Fruit fly (Drosophila melanogaster) whole organism, embryonic: ENCODE results near the gene EMC6.
A peak's percentile ranks its signal among the peaks of the same experiment; 100 is the strongest.

Source experiments
- Abd-B ChIP-seq: fragments of 200-800 bp; sonication (Bioruptor generic); optimal IDR thresholded peaks from 2 replicates; lab custom pipeline; 2018; ENCODE audit warnings: missing biosample characterization, mild to moderate bottlenecking, missing genetic modification characterization, moderate library complexity
- Atf-2 ChIP-seq: fragments of 200-800 bp; sonication (Bioruptor generic); optimal IDR thresholded peaks from 2 replicates; lab custom pipeline; 2016; ENCODE audit warnings: missing biosample characterization, missing genetic modification characterization
- BEAF-32 ChIP-seq: fragments of 200-800 bp; sonication (Bioruptor generic); optimal IDR thresholded peaks from 3 replicates; lab custom pipeline; 2017; ENCODE audit warnings: missing biosample characterization, missing genetic modification characterization, mild to moderate bottlenecking, moderate library complexity, missing genetic modification reagents
- Blimp-1 ChIP-seq: fragments of 200-800 bp; sonication (Bioruptor generic); optimal IDR thresholded peaks from 3 replicates; lab custom pipeline; 2018; ENCODE audit warnings: missing biosample characterization, missing genetic modification characterization, mild to moderate bottlenecking, moderate library complexity, missing genetic modification reagents
- CG10431 ChIP-seq: fragments of 200-800 bp; sonication (Bioruptor generic); optimal IDR thresholded peaks from 3 replicates; lab custom pipeline; 2018; ENCODE audit warnings: missing biosample characterization, mild to moderate bottlenecking, missing genetic modification characterization
- CG12104 ChIP-seq: fragments of 200-800 bp; sonication (Bioruptor generic); optimal IDR thresholded peaks from 3 replicates; lab custom pipeline; 2016; ENCODE audit warnings: missing biosample characterization, missing genetic modification characterization
- CG1233 ChIP-seq: fragments of 200-800 bp; sonication (Bioruptor generic); optimal IDR thresholded peaks from 4 replicates; lab custom pipeline; 2018; ENCODE audit warnings: missing biosample characterization, mild to moderate bottlenecking, missing genetic modification characterization
- CG16863 ChIP-seq: fragments of 200-800 bp; sonication (Bioruptor generic); optimal IDR thresholded peaks from 3 replicates; lab custom pipeline; 2016; ENCODE audit warnings: missing biosample characterization, missing genetic modification characterization
- CG33557 ChIP-seq: fragments of 200-800 bp; sonication (Bioruptor generic); optimal IDR thresholded peaks from 2 replicates; lab custom pipeline; 2019; ENCODE audit warnings: missing biosample characterization, mild to moderate bottlenecking, missing genetic modification characterization, moderate library complexity
- CG3847 ChIP-seq: fragments of 200-800 bp; sonication (Bioruptor generic); IDR thresholded peaks from 2 replicates; pipeline ENCODE4 v1.3.6; 2022; ENCODE audit warnings: missing biosample characterization, missing genetic modification characterization
- CG3995 ChIP-seq: fragments of 200-800 bp; sonication (Bioruptor generic); optimal IDR thresholded peaks from 3 replicates; lab custom pipeline; 2016; ENCODE audit warnings: missing biosample characterization, missing genetic modification characterization
- CG42726 ChIP-seq: fragments of 200-800 bp; sonication (Bioruptor generic); IDR thresholded peaks from 2 replicates; pipeline ENCODE4 v1.3.6; 2022; ENCODE audit warnings: missing biosample characterization, missing genetic modification characterization; ENCODE audit not compliant: partially characterized antibody
- CG6854 ChIP-seq: fragments of 200-800 bp; sonication (Bioruptor generic); optimal IDR thresholded peaks from 3 replicates; lab custom pipeline; 2017; ENCODE audit warnings: missing biosample characterization, mild to moderate bottlenecking, missing genetic modification characterization
- CkIIα-i1 ChIP-seq: fragments of 200-800 bp; sonication (Bioruptor generic); IDR thresholded peaks from 2 replicates; pipeline ENCODE4 v1.3.6; 2022; ENCODE audit warnings: missing biosample characterization, missing genetic modification characterization
- CoRest ChIP-seq: fragments of 200-800 bp; sonication (Bioruptor generic); optimal IDR thresholded peaks from 3 replicates; lab custom pipeline; 2018; ENCODE audit warnings: missing biosample characterization, mild to moderate bottlenecking, missing genetic modification characterization, moderate library complexity
- Dbx ChIP-seq: fragments of 200-800 bp; sonication (Bioruptor generic); IDR thresholded peaks from 3 replicates; pipeline ENCODE4 v1.3.6; 2022; ENCODE audit warnings: missing biosample characterization, missing genetic modification characterization
- Doc2 ChIP-seq: fragments of 200-800 bp; sonication (Bioruptor generic); IDR thresholded peaks from 2 replicates; pipeline ENCODE4 v1.3.6; 2022; ENCODE audit warnings: missing biosample characterization, missing genetic modification characterization
- HLH4C ChIP-seq: fragments of 200-800 bp; sonication (Bioruptor generic); IDR thresholded peaks from 3 replicates; pipeline ENCODE4 v1.3.6; 2022; ENCODE audit warnings: missing biosample characterization, missing genetic modification characterization; ENCODE audit not compliant: partially characterized antibody
- HLH54F ChIP-seq: fragments of 200-800 bp; sonication (Bioruptor generic); optimal IDR thresholded peaks from 3 replicates; lab custom pipeline; 2016; ENCODE audit warnings: missing biosample characterization, missing genetic modification characterization
- Hand ChIP-seq: fragments of 200-800 bp; sonication (Bioruptor generic); optimal IDR thresholded peaks from 2 replicates; lab custom pipeline; 2017; ENCODE audit warnings: mild to moderate bottlenecking, missing biosample characterization, missing genetic modification reagents, missing genetic modification characterization
- Kr ChIP-seq: fragments of 200-800 bp; sonication (Bioruptor generic); optimal IDR thresholded peaks from 2 replicates; lab custom pipeline; 2017; ENCODE audit warnings: missing biosample characterization, mild to moderate bottlenecking, missing genetic modification characterization
- MBD-R2 ChIP-seq: fragments of 200-800 bp; sonication (Bioruptor generic); IDR thresholded peaks from 2 replicates; pipeline ENCODE4 v1.3.6; 2022; ENCODE audit warnings: missing biosample characterization, missing genetic modification characterization
- MTF-1 ChIP-seq: fragments of 200-800 bp; sonication (Bioruptor generic); optimal IDR thresholded peaks from 2 replicates; lab custom pipeline; 2018; ENCODE audit warnings: missing biosample characterization, mild to moderate bottlenecking, missing genetic modification characterization, borderline replicate concordance
- Opbp ChIP-seq: fragments of 200-800 bp; sonication (Bioruptor generic); IDR thresholded peaks from 3 replicates; pipeline ENCODE4 v1.3.6; 2022; ENCODE audit warnings: missing biosample characterization, missing genetic modification characterization; ENCODE audit not compliant: partially characterized antibody
- Rfx ChIP-seq: fragments of 200-800 bp; sonication (Bioruptor generic); IDR thresholded peaks from 2 replicates; pipeline ENCODE4 v1.3.6; 2022; ENCODE audit warnings: missing biosample characterization, missing genetic modification characterization
- Sry-δ ChIP-seq: fragments of 200-800 bp; sonication (Bioruptor generic); optimal IDR thresholded peaks from 2 replicates; lab custom pipeline; 2016; ENCODE audit warnings: missing biosample characterization, missing genetic modification characterization
- al ChIP-seq: fragments of 200-800 bp; sonication (Bioruptor generic); IDR thresholded peaks from 2 replicates; pipeline ENCODE4 v1.3.6; 2022; ENCODE audit warnings: missing biosample characterization, missing genetic modification characterization
- amos ChIP-seq: fragments of 200-800 bp; sonication (Bioruptor generic); IDR thresholded peaks from 2 replicates; pipeline ENCODE4 v1.3.6; 2022; ENCODE audit warnings: missing biosample characterization, missing genetic modification characterization; ENCODE audit not compliant: partially characterized antibody
- ato ChIP-seq: fragments of 200-800 bp; sonication (Bioruptor generic); IDR thresholded peaks from 2 replicates; pipeline ENCODE4 v1.3.6; 2022; ENCODE audit warnings: missing biosample characterization, missing genetic modification characterization; ENCODE audit not compliant: partially characterized antibody
- bab2 ChIP-seq: fragments of 200-800 bp; sonication (Bioruptor generic); optimal IDR thresholded peaks from 2 replicates; lab custom pipeline; 2016; ENCODE audit warnings: missing biosample characterization, missing genetic modification characterization
- btn ChIP-seq: fragments of 200-800 bp; sonication (Bioruptor generic); optimal IDR thresholded peaks from 2 replicates; lab custom pipeline; 2016; ENCODE audit warnings: missing biosample characterization, missing genetic modification characterization
- da ChIP-seq: fragments of 200-800 bp; sonication (Bioruptor generic); optimal IDR thresholded peaks from 2 replicates; lab custom pipeline; 2016; ENCODE audit warnings: missing biosample characterization, missing genetic modification characterization
- dpn ChIP-seq, 2 experiments: fragments of 200-800 bp; sonication (Bioruptor generic); optimal IDR thresholded peaks; 3 replicates each; lab custom pipeline; 2016; ENCODE audit warnings: missing biosample characterization in 2 of 2, missing genetic modification characterization in 2 of 2
- ems ChIP-seq: fragments of 200-800 bp; sonication (Bioruptor generic); optimal IDR thresholded peaks from 3 replicates; lab custom pipeline; 2016; ENCODE audit warnings: missing biosample characterization, missing genetic modification characterization
- ewg ChIP-seq: fragments of 200-800 bp; sonication (Bioruptor generic); optimal IDR thresholded peaks from 3 replicates; lab custom pipeline; 2017; ENCODE audit warnings: mild to moderate bottlenecking, missing biosample characterization, missing genetic modification reagents, missing genetic modification characterization
- ftz-f1 ChIP-seq: fragments of 200-800 bp; sonication (Bioruptor generic); optimal IDR thresholded peaks from 2 replicates; lab custom pipeline; 2016; ENCODE audit warnings: missing biosample characterization, missing genetic modification characterization
- gfzf ChIP-seq: fragments of 200-800 bp; sonication (Bioruptor generic); optimal IDR thresholded peaks from 2 replicates; lab custom pipeline; 2016; ENCODE audit warnings: missing biosample characterization, mild to moderate bottlenecking, missing genetic modification characterization, moderate library complexity
- hbn ChIP-seq: fragments of 200-800 bp; sonication (Bioruptor generic); IDR thresholded peaks from 2 replicates; pipeline ENCODE4 v1.3.6; 2022; ENCODE audit warnings: missing biosample characterization, missing genetic modification characterization; ENCODE audit not compliant: partially characterized antibody
- her ChIP-seq: fragments of 200-800 bp; sonication (Bioruptor generic); optimal IDR thresholded peaks from 2 replicates; lab custom pipeline; 2016; ENCODE audit warnings: missing biosample characterization, missing genetic modification characterization
- hkb ChIP-seq, 2 experiments: fragments of 200-800 bp in 1 of 2; fragments of >200 bp in 1 of 2; sonication (Bioruptor generic) in 1 of 2; IDR thresholded peaks in 1 of 2; optimal IDR thresholded peaks in 1 of 2; 2 replicates each; pipeline versions ENCODE4 v1.3.6 to Lab custom; 2017 to 2022; ENCODE audit warnings: missing biosample characterization in 1 of 2, missing genetic modification characterization in 1 of 2
- jigr1 ChIP-seq: fragments of 200-800 bp; sonication (Bioruptor generic); IDR thresholded peaks from 3 replicates; pipeline ENCODE4 v1.3.6; 2022; ENCODE audit warnings: missing biosample characterization, missing genetic modification characterization
- kah ChIP-seq: fragments of 200-800 bp; sonication (Bioruptor generic); optimal IDR thresholded peaks from 2 replicates; lab custom pipeline; 2018; ENCODE audit warnings: missing biosample characterization, mild to moderate bottlenecking, missing genetic modification characterization
- klu ChIP-seq: fragments of 200-800 bp; sonication (Bioruptor generic); IDR thresholded peaks from 2 replicates; pipeline ENCODE4 v1.3.6; 2022; ENCODE audit warnings: missing biosample characterization, missing genetic modification characterization
- knrl ChIP-seq: fragments of 200-800 bp; sonication (Bioruptor generic); IDR thresholded peaks from 3 replicates; pipeline ENCODE4 v1.3.6; 2022; ENCODE audit warnings: missing biosample characterization, missing genetic modification characterization; ENCODE audit not compliant: partially characterized antibody
- lbe ChIP-seq: fragments of 200-800 bp; sonication (Bioruptor generic); optimal IDR thresholded peaks from 2 replicates; lab custom pipeline; 2016; ENCODE audit warnings: missing biosample characterization, mild to moderate bottlenecking, missing genetic modification characterization
- lilli ChIP-seq: fragments of 200-800 bp; sonication (Bioruptor generic); optimal IDR thresholded peaks from 3 replicates; lab custom pipeline; 2016; ENCODE audit warnings: missing biosample characterization, missing genetic modification characterization
- tap ChIP-seq: fragments of 200-800 bp; optimal IDR thresholded peaks from 3 replicates; lab custom pipeline; 2019; ENCODE audit warnings: missing biosample characterization, mild to moderate bottlenecking, missing genetic modification characterization, moderate library complexity
- unc-4 ChIP-seq: fragments of 200-800 bp; sonication (Bioruptor generic); IDR thresholded peaks from 2 replicates; pipeline ENCODE4 v1.3.6; 2022; ENCODE audit warnings: missing biosample characterization, missing genetic modification characterization; ENCODE audit not compliant: partially characterized antibody
- wor ChIP-seq: fragments of 200-800 bp; sonication (Bioruptor generic); IDR thresholded peaks from 2 replicates; pipeline ENCODE4 v1.3.6; 2022; ENCODE audit warnings: missing biosample characterization, missing genetic modification characterization

Gene EMC6

dm6 chr3R:25047504-25047903 is 22.7 kb upstream of the EMC6 start, which contains the start of gene CG11790 (continued):
- TF ChIP-seq Hand (GFP tag; lab: Kevin White, UChicago), result no peak
- no peak for TF ChIP-seq btn (GFP tag; lab: Kevin White, UChicago)
- peak; percentile 82 for TF ChIP-seq ato (GFP tag; lab: Robert Waterston, UW)
- no peak for TF ChIP-seq al (GFP tag; lab: Robert Waterston, UW)
- TF ChIP-seq Kr, result no peak
- no peak for TF ChIP-seq CkIIα-i1 (GFP tag; lab: Robert Waterston, UW)
- TF ChIP-seq jigr1 (GFP tag; lab: Robert Waterston, UW), result no peak
- peak; percentile 74 for TF ChIP-seq BEAF-32 (GFP tag; lab: Kevin White, UChicago)
- TF ChIP-seq ewg (GFP tag; lab: Kevin White, UChicago), result no peak
- TF ChIP-seq Abd-B (GFP tag; lab: Kevin White, UChicago), result no peak
- TF ChIP-seq lbe (GFP tag; lab: Kevin White, UChicago), result peak; percentile 2
- TF ChIP-seq HLH4C (GFP tag; lab: Robert Waterston, UW), result peak; percentile 72
- peak; percentile 55 for TF ChIP-seq her (GFP tag; lab: Kevin White, UChicago)
- peak; percentile 25 for TF ChIP-seq gfzf
- TF ChIP-seq Opbp (GFP tag; lab: Robert Waterston, UW), result peak; percentile 84; the same call in 2 of the 3 replicates
- no peak for TF ChIP-seq HLH54F (GFP tag; lab: Kevin White, UChicago)
- no peak for TF ChIP-seq klu (GFP tag; lab: Robert Waterston, UW)
- TF ChIP-seq knrl (GFP tag; lab: Robert Waterston, UW), result peak; percentile 73; the same call in 1 of the 3 replicates
- no peak for TF ChIP-seq MTF-1 (GFP tag; lab: Kevin White, UChicago)
- no peak for TF ChIP-seq dpn (GFP tag; optimal IDR thresholded peaks at IDR 0.05; lab: Kevin White, UChicago)
- no peak for TF ChIP-seq CG1233 (GFP tag; lab: Kevin White, UChicago)
- no peak for TF ChIP-seq Dbx
- TF ChIP-seq CG16863 (GFP tag; lab: Kevin White, UChicago), result no peak
- TF ChIP-seq bab2 (GFP tag; lab: Kevin White, UChicago), result no peak
- TF ChIP-seq Atf-2 (GFP tag; lab: Kevin White, UChicago), result no peak
- TF ChIP-seq unc-4 (GFP tag; lab: Robert Waterston, UW), result peak; percentile 80
- TF ChIP-seq hbn (GFP tag; lab: Robert Waterston, UW), result peak; percentile 73; the same call in 1 of the 2 replicates
- peak; percentile 75 for TF ChIP-seq amos (GFP tag; lab: Robert Waterston, UW)
- peak; percentile 87 for TF ChIP-seq CG3995 (GFP tag; lab: Kevin White, UChicago)
- no peak for TF ChIP-seq wor (GFP tag; lab: Robert Waterston, UW)
- peak; percentile 70; the same call in 1 of the 2 replicates for TF ChIP-seq CG42726 (GFP tag; lab: Robert Waterston, UW)
- no peak for TF ChIP-seq ems (GFP tag; lab: Kevin White, UChicago)
- TF ChIP-seq da (GFP tag; lab: Kevin White, UChicago), result no peak
- TF ChIP-seq Doc2, result no peak
- no peak for TF ChIP-seq CG3847
- TF ChIP-seq Sry-δ (GFP tag; lab: Kevin White, UChicago), result peak; percentile 75
- no peak for TF ChIP-seq Blimp-1 (GFP tag; lab: Kevin White, UChicago)
- TF ChIP-seq ftz-f1, result peak; percentile 69
- no peak for TF ChIP-seq kah
- TF ChIP-seq CG33557 (GFP tag; lab: Kevin White, UChicago), result no peak
- peak; percentile 84 for TF ChIP-seq MBD-R2 (GFP tag; lab: Robert Waterston, UW)
- no peak for TF ChIP-seq tap (tag; lab: Kevin White, UChicago)
- peak; percentile 3 for TF ChIP-seq CoRest (tag; lab: Kevin White, UChicago)
- peak; percentile 7 for TF ChIP-seq lilli (GFP tag; lab: Kevin White, UChicago)
- TF ChIP-seq CG10431 (GFP tag; lab: Kevin White, UChicago), result no peak
- TF ChIP-seq CG12104, result no peak
- peak; percentile 43; the same call in 1 of the 2 replicates for TF ChIP-seq Rfx (GFP tag; lab: Robert Waterston, UW)
- no peak for TF ChIP-seq hkb (optimal IDR thresholded peaks at IDR 0.05; lab: Kevin White, UChicago)
- TF ChIP-seq hkb (GFP tag; IDR thresholded peaks at IDR 0.05; lab: Robert Waterston, UW), result 0 out of 2 replicates have a peak, but pooled peaks have one; percentile 12
- TF ChIP-seq CG6854 (GFP tag; lab: Kevin White, UChicago), result no peak
